Fruit fly (Drosophila melanogaster): ENCODE measurements around the gene kst.

The kst gene

dm6 chr3L:3288414-3288813, 48.2 kb upstream of the kst start (continued):
- TF ChIP-seq Xbp1 (GFP tag; optimal IDR thresholded peaks at IDR 0.05): peak; percentile 31
- peak; percentile 84 for TF ChIP-seq NFAT (GFP tag; IDR thresholded peaks at IDR 0.05)
- no peak for TF ChIP-seq CG5953 (GFP tag; IDR thresholded peaks at IDR 0.05)
- peak; percentile 24; the same call in 1 of the 2 replicates for TF ChIP-seq CG4360 (GFP tag; IDR thresholded peaks at IDR 0.05)
- TF ChIP-seq CG18262 (tag; optimal IDR thresholded peaks at IDR 0.05): peak; percentile 29
- no peak for TF ChIP-seq pnt (GFP tag; optimal IDR thresholded peaks at IDR 0.05)
- TF ChIP-seq CG9609 (GFP tag; optimal IDR thresholded peaks at IDR 0.05): no peak
- no peak for TF ChIP-seq CG12942 (GFP tag; optimal IDR thresholded peaks at IDR 0.05)
- no peak for TF ChIP-seq Drgx (GFP tag; IDR thresholded peaks at IDR 0.05)
- no peak for TF ChIP-seq ac (GFP tag; optimal IDR thresholded peaks at IDR 0.05)
- peak; percentile 60 for TF ChIP-seq tin (GFP tag; optimal IDR thresholded peaks at IDR 0.05)
- no peak for TF ChIP-seq CG1647 (GFP tag; optimal IDR thresholded peaks at IDR 0.05)
- peak; percentile 40; the same call in 1 of the 3 replicates for TF ChIP-seq CG17361 (GFP tag; IDR thresholded peaks at IDR 0.05)
- peak; percentile 68 for TF ChIP-seq CG11247 (GFP tag; IDR thresholded peaks at IDR 0.05)
- TF ChIP-seq CG3847 (GFP tag; IDR thresholded peaks at IDR 0.05): peak; percentile 28; the same call in 1 of the 2 replicates
- TF ChIP-seq CG14441 (GFP tag; IDR thresholded peaks at IDR 0.05): peak; percentile 41; the same call in 1 of the 2 replicates
- 0 out of 2 replicates have a peak, but pooled peaks have one; percentile 9 for TF ChIP-seq CG31441 (GFP tag; IDR thresholded peaks at IDR 0.05)
- TF ChIP-seq H15 (GFP tag; IDR thresholded peaks at IDR 0.05): peak; percentile 42; the same call in 1 of the 3 replicates
- TF ChIP-seq lmd (GFP tag; IDR thresholded peaks at IDR 0.05): peak; percentile 58; the same call in 1 of the 2 replicates
- TF ChIP-seq CG11456 (GFP tag; IDR thresholded peaks at IDR 0.05): peak; percentile 93
- no peak for TF ChIP-seq maf-S (GFP tag; optimal IDR thresholded peaks at IDR 0.05)
- peak; percentile 26 for TF ChIP-seq Dp (GFP tag; optimal IDR thresholded peaks at IDR 0.05)
- peak; percentile 3 for TF ChIP-seq fd96Cb (tag; optimal IDR thresholded peaks at IDR 0.05)
- no peak for TF ChIP-seq prd (optimal IDR thresholded peaks at IDR 0.05)
- TF ChIP-seq prd (GFP tag; IDR thresholded peaks at IDR 0.05): peak; percentile 53; the same call in 2 of the 3 replicates
- no peak for TF ChIP-seq psq (GFP tag; optimal IDR thresholded peaks at IDR 0.05)
- no peak for TF ChIP-seq CG9797 (GFP tag; optimal IDR thresholded peaks at IDR 0.05)
- TF ChIP-seq CG4424 (GFP tag; optimal IDR thresholded peaks at IDR 0.05): peak; percentile 39
- peak; percentile 33; the same call in 1 of the 2 replicates for TF ChIP-seq CG42726 (GFP tag; IDR thresholded peaks at IDR 0.05; ENCODE audit: partially characterized antibody)
- TF ChIP-seq lov (optimal IDR thresholded peaks at IDR 0.05): no peak
- peak; percentile 56; the same call in 1 of the 3 replicates for TF ChIP-seq lov (GFP tag; IDR thresholded peaks at IDR 0.05)
- peak; percentile 47 for TF ChIP-seq CG14667 (GFP tag; IDR thresholded peaks at IDR 0.05)
- peak; percentile 86 for TF ChIP-seq CG32532 (GFP tag; IDR thresholded peaks at IDR 0.05)
- TF ChIP-seq CG4730 (GFP tag; IDR thresholded peaks at IDR 0.05): peak; percentile 58; the same call in 1 of the 2 replicates
- TF ChIP-seq CG18764 (GFP tag; optimal IDR thresholded peaks at IDR 0.05): peak; percentile 12

- TF ChIP-seq CG3281 (GFP tag; optimal IDR thresholded peaks at IDR 0.05) (no peak), Max (GFP tag; optimal IDR thresholded peaks at IDR 0.05) (no peak), tx (GFP tag; optimal IDR thresholded peaks at IDR 0.05) (no peak), zfh2 (GFP tag; optimal IDR thresholded peaks at IDR 0.05) (no peak), chif (GFP tag; optimal IDR thresholded peaks at IDR 0.05) (no peak), CG17328 (GFP tag; IDR thresholded peaks at IDR 0.05) (no peak), Hr39 (optimal IDR thresholded peaks at IDR 0.05) (no peak), disco-r (GFP tag; optimal IDR thresholded peaks at IDR 0.05) (no peak), CG11247 (GFP tag; IDR thresholded peaks at IDR 0.05) (no peak), Ada2b (GFP tag; IDR thresholded peaks at IDR 0.05) (no peak), sens (GFP tag) (no peak)
These were observed 45.5 kb upstream of the kst start, which contains the start of gene CG12009 for dm6 chr3L:3291159-3291558. Gene CG12009 (plus strand): TSS chr3L:3291459.
